Fruit fly (Drosophila melanogaster) S2 (cell line): ENCODE data around the gene CG16989.

ENCODE experiments used
- CG8478 ChIP-seq: fragments of >200 bp; optimal IDR thresholded peaks from 2 replicates; lab custom pipeline; 2018
- CTCF ChIP-seq, 2 experiments: fragments of >200 bp; optimal IDR thresholded peaks; 2 replicates each; lab custom pipeline; 2018

dm6 chrX:755642-756332, 37.2 kb upstream of the CG16989 start:
- TF ChIP-seq CG8478 (no peak), CTCF (optimal IDR thresholded peaks at IDR 0.05; lab: Kevin White, UChicago) (no peak)
